Fruit fly (Drosophila melanogaster): Measurements from ENCODE around the gene CG7443.

CG7443 gene

dm6 chr3R:8305110-8305509 lies 19.0 kb upstream of the CG7443 start, which contains the start of gene Sgt1:
Gene Sgt1 (minus strand): TSS chr3R:8305274.
- no peak for TF ChIP-seq ss (GFP tag; optimal IDR thresholded peaks at IDR 0.05)
- TF ChIP-seq CG8319 (GFP tag; optimal IDR thresholded peaks at IDR 0.05), result no peak
- no peak for TF ChIP-seq fd59A (GFP tag; optimal IDR thresholded peaks at IDR 0.05)
- TF ChIP-seq Met (GFP tag; optimal IDR thresholded peaks at IDR 0.05), result no peak
- TF ChIP-seq topi (GFP tag; optimal IDR thresholded peaks at IDR 0.05), result peak; percentile 21
- peak; percentile 17 for TF ChIP-seq CG3032 (tag; optimal IDR thresholded peaks at IDR 0.05)
- no peak for TF ChIP-seq vri (GFP tag; optimal IDR thresholded peaks at IDR 0.05)
- no peak for TF ChIP-seq OdsH (GFP tag; optimal IDR thresholded peaks at IDR 0.05)
- TF ChIP-seq CG11902 (GFP tag; optimal IDR thresholded peaks at IDR 0.05), result no peak
- TF ChIP-seq cyc (GFP tag; optimal IDR thresholded peaks at IDR 0.05), result peak; percentile 31
- TF ChIP-seq eg (GFP tag; IDR thresholded peaks at IDR 0.05), result no peak

DNA sequence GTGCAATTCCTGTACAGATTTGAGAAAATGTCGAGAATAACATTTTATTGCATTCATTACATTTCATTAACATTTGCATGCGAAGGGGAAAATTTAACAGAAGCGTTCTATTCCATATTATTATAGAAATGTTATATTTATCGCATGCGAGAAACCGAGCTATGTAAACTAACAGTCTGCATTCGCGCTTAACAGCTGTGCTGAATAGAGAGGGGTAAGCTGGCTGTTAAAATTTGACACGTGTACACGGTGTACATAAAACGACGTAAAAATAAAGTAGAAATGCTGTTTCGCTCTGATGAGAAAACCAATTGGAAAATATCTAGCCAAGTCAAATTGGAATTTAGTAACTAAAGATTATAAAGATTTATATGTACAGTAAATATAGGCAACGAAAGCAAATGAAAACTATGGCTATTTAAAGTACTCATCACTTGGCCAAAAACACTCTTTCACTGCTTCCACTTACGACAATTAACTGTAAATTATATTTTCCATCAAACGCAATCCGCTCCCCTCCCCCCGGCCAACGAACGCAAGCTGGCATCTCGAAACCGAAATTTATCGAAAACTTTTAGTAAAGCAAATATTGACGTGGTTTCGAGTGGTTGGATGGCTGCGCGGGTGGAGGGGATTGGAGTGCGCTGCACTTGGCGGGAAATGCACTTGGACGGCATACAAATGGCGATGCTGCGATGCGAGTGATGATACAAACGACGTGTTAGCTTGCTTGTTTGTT lies 17.8 kb upstream of the CG7443 start:
- TF ChIP-seq fkh (GFP tag; optimal IDR thresholded peaks at IDR 0.05) (peak; percentile 59), Eip78C (GFP tag) (peak; percentile 49), Hr38 (GFP tag; optimal IDR thresholded peaks at IDR 0.05) (no peak), CG8319 (GFP tag; optimal IDR thresholded peaks at IDR 0.05) (no peak), svp (GFP tag) (no peak)

dm6 chr3R:8306927-8307261 lies 17.2 kb upstream of the CG7443 start:
- no peak for TF ChIP-seq Blimp-1 (GFP tag; optimal IDR thresholded peaks at IDR 0.05)
- TF ChIP-seq fkh (GFP tag; optimal IDR thresholded peaks at IDR 0.05), result no peak
- no peak for TF ChIP-seq CG3032 (tag; optimal IDR thresholded peaks at IDR 0.05)
- no peak for TF ChIP-seq CG7368 (GFP tag; optimal IDR thresholded peaks at IDR 0.05)
- TF ChIP-seq CG6792 (GFP tag; optimal IDR thresholded peaks at IDR 0.05), result no peak

DNA sequence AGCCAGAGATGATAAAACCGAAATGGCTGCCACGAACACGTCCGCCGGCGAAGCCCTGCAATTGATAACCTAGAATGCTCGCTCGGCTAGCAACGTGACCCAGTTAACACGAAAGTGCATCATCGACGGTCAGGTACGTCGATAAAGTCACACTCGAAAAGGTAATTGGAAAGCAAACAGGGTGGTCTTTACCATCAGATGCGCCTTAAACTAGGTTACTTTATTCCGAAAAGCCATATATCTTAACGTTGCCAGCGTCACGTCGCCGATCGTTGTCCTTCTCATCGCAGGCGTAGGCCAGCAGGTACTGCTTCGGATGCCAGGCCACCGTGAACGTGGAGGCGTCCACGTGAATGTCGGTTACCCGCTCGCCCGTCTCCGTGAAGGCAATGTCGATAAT lies 16.8 kb upstream of the CG7443 start:
- TF ChIP-seq Hr4 (GFP tag; optimal IDR thresholded peaks at IDR 0.05), result no peak
- TF ChIP-seq acj6 (GFP tag; optimal IDR thresholded peaks at IDR 0.05), result no peak
- TF ChIP-seq CG32006 (GFP tag; optimal IDR thresholded peaks at IDR 0.05), result no peak
- TF ChIP-seq pdm3 (GFP tag; optimal IDR thresholded peaks at IDR 0.05), result no peak
- TF ChIP-seq CG1621 (tag; optimal IDR thresholded peaks at IDR 0.05), result no peak
- no peak for TF ChIP-seq achi (GFP tag; optimal IDR thresholded peaks at IDR 0.05)
- no peak for TF ChIP-seq net (GFP tag; optimal IDR thresholded peaks at IDR 0.05)

- TF ChIP-seq Eip78C (GFP tag) (peak; percentile 34), CG31627 (GFP tag; optimal IDR thresholded peaks at IDR 0.05) (no peak), fkh (GFP tag; optimal IDR thresholded peaks at IDR 0.05) (peak; percentile 72)
These were observed 15.6 kb upstream of the CG7443 start, which contains the start of gene tex for dm6 chr3R:8308515-8308959. Gene tex (minus strand): TSS chr3R:8308645.

dm6 chr3R:8310678-8311077 lies 13.4 kb upstream of the CG7443 start, which contains the start of gene CG11693:
Gene CG11693 (minus strand): TSS chr3R:8310778.
- no peak for TF ChIP-seq ss (GFP tag; optimal IDR thresholded peaks at IDR 0.05)
- TF ChIP-seq CG4318 (GFP tag; optimal IDR thresholded peaks at IDR 0.05), result no peak
- TF ChIP-seq OdsH (GFP tag; optimal IDR thresholded peaks at IDR 0.05), result no peak

dm6 chr3R:8312037-8312436 lies 12.1 kb upstream of the CG7443 start, which contains the start of the genes CG11694 and CG11698:
Gene CG11694 (minus strand): TSS chr3R:8312137.
Gene CG11698 (plus strand): TSS chr3R:8312188.
- TF ChIP-seq achi (GFP tag; optimal IDR thresholded peaks at IDR 0.05) (no peak), CG7368 (GFP tag; optimal IDR thresholded peaks at IDR 0.05) (no peak), Sox14 (GFP tag; optimal IDR thresholded peaks at IDR 0.05) (no peak)

All from whole organism, prepupa.